Worm (Caenorhabditis elegans): ENCODE results near the gene F16H6.3.
"Not testable (repeated sequence)": the region's sequence is repeated elsewhere in the genome, so short reads cannot be mapped to it uniquely, and the experiment has no call there.

DNA sequence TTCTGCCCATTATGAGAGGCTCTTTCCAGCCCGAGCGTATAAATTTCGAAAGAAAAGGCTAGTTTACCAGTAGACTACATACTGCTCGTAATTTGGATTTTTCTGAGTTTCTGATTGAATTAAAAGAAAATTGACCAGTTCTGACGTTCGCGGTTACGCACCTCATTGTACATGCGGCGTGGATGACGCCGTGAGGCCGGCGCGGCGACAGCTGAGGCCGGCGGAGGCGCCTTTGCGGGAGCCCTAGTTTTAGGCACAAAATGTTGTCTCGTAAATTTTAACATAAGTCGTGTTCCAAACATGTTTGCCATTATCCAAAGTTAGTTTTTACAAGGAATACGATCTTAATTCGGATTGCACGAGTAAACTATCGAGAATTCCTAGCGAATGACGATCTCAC is 21.7 kb downstream of the F16H6.3 start, which contains the start of gene F16H6.9:
- not testable (repeated sequence) for TF ChIP-seq him-1, dao-5 (tag; optimal IDR thresholded peaks at IDR 0.05)
